Worm (Caenorhabditis elegans) whole organism, L4/young adult: ENCODE measurements around the gene frm-7.

Experiments used
- W03F9.2 ChIP-seq: fragments of 150-350 bp; optimal IDR thresholded peaks from 2 replicates; lab custom pipeline; 2014; ENCODE audit warnings: missing biosample characterization, missing genetic modification characterization
- dao-5 ChIP-seq: sonication (generic microtip); optimal IDR thresholded peaks from 2 replicates; lab custom pipeline; 2016; ENCODE audit warnings: missing genotype, missing genetic modification characterization, moderate library complexity, missing compliant biosample characterization
- him-1 ChIP-seq: sonication (generic microtip); optimal IDR thresholded peaks from 2 replicates; lab custom pipeline; 2016; ENCODE audit warnings: missing genotype, missing genetic modification reagents, missing genetic modification characterization, missing compliant biosample characterization

DNA sequence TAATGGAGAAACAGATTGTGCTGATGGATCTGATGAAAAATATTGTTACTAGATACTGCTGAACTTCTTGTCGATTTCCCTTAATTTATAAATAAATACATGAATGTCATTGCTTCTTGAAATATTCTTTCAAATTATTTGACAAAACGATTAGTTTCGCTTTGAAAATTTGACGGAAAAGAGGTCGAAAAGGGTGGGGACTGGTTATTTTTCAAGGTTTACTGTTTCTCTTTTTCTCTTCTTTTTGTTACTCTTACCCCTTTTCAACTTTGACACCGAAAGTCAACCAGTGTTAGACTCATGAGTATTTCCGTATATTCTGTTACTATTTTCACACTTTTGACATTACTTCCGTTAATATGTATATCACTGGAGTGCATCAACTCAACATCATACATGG is 46.9 kb upstream of the frm-7 start, which contains the start of gene T04H1.12:
- TF ChIP-seq dao-5 (tag; lab: Kevin White, UChicago) (no peak), him-1 (tag; lab: Kevin White, UChicago) (no peak), W03F9.2 (tag; lab: Kevin White, UChicago) (no peak)
